Worm (Caenorhabditis elegans) whole organism, midembryonic: Measurements from ENCODE around the gene M199.7.

Experiments
- T22C8.4 ChIP-seq: fragments of 200-800 bp; sonication (Bioruptor generic); IDR thresholded peaks from 2 replicates; pipeline ENCODE4 v1.3.6; 2022; ENCODE audit warnings: missing genetic modification characterization, missing compliant biosample characterization
- cog-1 ChIP-seq: sonication (generic microtip); optimal IDR thresholded peaks from 2 replicates; lab custom pipeline; 2016; ENCODE audit warnings: missing genetic modification characterization, missing compliant biosample characterization
- flt-1 ChIP-seq: fragments of 200-800 bp; sonication (Bioruptor generic); IDR thresholded peaks from 2 replicates; pipeline ENCODE4 v1.3.6; 2022; ENCODE audit warnings: missing genetic modification characterization, missing compliant biosample characterization
- med-1 ChIP-seq: sonication (generic microtip); optimal IDR thresholded peaks from 2 replicates; lab custom pipeline; 2017; ENCODE audit warnings: missing genetic modification characterization, mild to moderate bottlenecking, missing compliant biosample characterization, antibody characterized with exemption, missing genetic modification reagents; ENCODE audit not compliant: insufficient read depth
- ref-1 ChIP-seq: fragments of 200-800 bp; sonication (Bioruptor generic); conservative IDR thresholded peaks from 2 replicates; pipeline ENCODE4 v1.3.6; 2022; ENCODE audit warnings: missing genetic modification reagents, missing genetic modification characterization, missing compliant biosample characterization
- tab-1 ChIP-seq: fragments of 200-800 bp; sonication (Bioruptor generic); IDR thresholded peaks from 2 replicates; pipeline ENCODE4 v1.3.6; 2022; ENCODE audit warnings: missing genetic modification characterization, missing compliant biosample characterization
- ztf-29 ChIP-seq: fragments of 200-800 bp; sonication (Bioruptor generic); IDR thresholded peaks from 2 replicates; pipeline ENCODE4 v1.3.6; 2022; ENCODE audit warnings: missing genetic modification reagents, missing genetic modification characterization, missing compliant biosample characterization

ce11 chrIV:15074392-15074791, 48.6 kb upstream of the M199.7 start, which contains the start of gene srt-50:
- no peak for TF ChIP-seq flt-1 (GFP tag; lab: Robert Waterston, UW)
- TF ChIP-seq tab-1 (GFP tag; lab: Robert Waterston, UW) = no peak
- TF ChIP-seq ztf-29 (GFP tag; lab: Robert Waterston, UW) = no peak
- TF ChIP-seq cog-1 (tag; lab: Kevin White, UChicago) = no peak
- TF ChIP-seq med-1 (GFP tag; lab: Kevin White, UChicago) = no peak
- TF ChIP-seq ref-1 (GFP tag; lab: Robert Waterston, UW) = no peak
- no peak for TF ChIP-seq T22C8.4
